Fruit fly (Drosophila melanogaster): Measurements from ENCODE around the gene mub.

dm6 chr3L:21893697-21894099 lies 49.1 kb downstream of the mub start:
- TF ChIP-seq Sin3A (optimal IDR thresholded peaks at IDR 0.05) = no peak
- TF ChIP-seq insv (optimal IDR thresholded peaks at IDR 0.05) = no peak
- TF ChIP-seq h (optimal IDR thresholded peaks at IDR 0.05) = no peak
- TF ChIP-seq psq (optimal IDR thresholded peaks at IDR 0.05) = no peak
- TF ChIP-seq ttk (optimal IDR thresholded peaks at IDR 0.05) = no peak
- TF ChIP-seq Myc (optimal IDR thresholded peaks at IDR 0.05) = no peak
